Worm (Caenorhabditis elegans) whole organism, L4 larva: Measurements from ENCODE around the gene nspe-2.

ENCODE experiments used
- daf-12 ChIP-seq: fragments of 150-350 bp; optimal IDR thresholded peaks from 2 replicates; lab custom pipeline; 2014; ENCODE audit warnings: missing biosample characterization, missing genetic modification reagents, missing genetic modification characterization
- php-3 ChIP-seq: fragments of 200-800 bp; sonication (Bioruptor generic); IDR thresholded peaks from 2 replicates; pipeline ENCODE4 v1.3.6; 2022; ENCODE audit warnings: missing genetic modification reagents, missing genetic modification characterization, missing compliant biosample characterization

ce11 chrII:12570523-12570922, 48.7 kb downstream of the nspe-2 start, which contains the start of gene Y38E10A.1:
- TF ChIP-seq daf-12 (no peak), php-3 (no peak)
